Worm (Caenorhabditis elegans): ENCODE data around the gene rab-6.2.

The rab-6.2 gene

DNA sequence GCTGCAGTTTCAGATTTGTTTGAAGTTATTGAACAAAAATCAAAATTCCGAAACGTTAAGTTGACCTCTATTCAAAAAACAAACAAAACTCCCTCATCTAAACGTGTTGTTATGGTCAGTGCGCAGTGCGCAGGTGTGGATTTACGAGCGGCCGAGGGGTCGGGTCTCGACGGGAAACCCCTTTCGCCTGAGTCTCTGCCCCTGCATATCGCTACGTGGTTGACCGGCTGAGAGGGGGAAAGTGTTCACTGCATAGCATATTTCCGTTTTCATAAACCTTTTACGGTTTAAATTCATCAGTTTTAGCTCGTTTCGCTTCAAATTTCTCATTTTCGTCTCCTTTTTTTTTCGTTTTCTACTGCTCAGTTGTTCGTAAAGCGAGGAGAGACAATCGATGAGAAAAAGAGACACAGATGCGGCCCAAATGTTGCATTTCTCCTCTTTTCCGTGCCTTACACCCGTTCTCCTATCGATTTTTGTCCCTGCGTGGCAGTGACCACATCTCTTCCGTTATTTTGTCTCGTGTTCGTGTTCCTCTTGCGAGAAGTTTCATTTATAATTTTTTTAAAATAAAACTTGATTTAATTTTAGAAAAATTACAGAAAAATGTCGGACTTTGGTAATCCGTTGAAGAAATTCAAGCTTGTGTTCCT is at the start of gene rab-6.2:
Gene rab-6.2, plus strand, starts transcription at position 603 of the 653 bp plus-strand sequence.
- TF ChIP-seq tra-4 (tag; optimal IDR thresholded peaks at IDR 0.05) = no peak
- TF ChIP-seq hmg-4 (GFP tag; optimal IDR thresholded peaks at IDR 0.05) = peak; percentile 58

DNA sequence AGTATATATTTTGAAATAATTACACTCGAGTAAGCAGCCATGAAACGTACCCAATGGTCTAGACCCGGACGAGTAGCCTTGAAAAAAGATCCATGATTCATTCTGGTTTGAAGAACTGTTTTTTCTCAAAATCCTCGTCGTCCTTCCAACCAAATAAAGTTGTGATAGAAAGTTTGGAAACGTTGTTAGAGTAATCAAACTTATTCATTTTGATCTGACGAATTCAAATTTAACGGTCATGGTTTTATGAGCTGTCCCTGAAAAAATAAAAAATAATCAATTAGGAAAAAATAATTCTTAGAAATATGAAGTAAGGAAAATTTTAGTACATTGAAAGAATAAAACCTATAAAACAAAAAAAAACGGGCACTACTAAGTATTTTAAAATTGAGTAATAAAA is 45.6 kb upstream of the rab-6.2 start, which contains the start of gene B0302.4:
Gene B0302.4, minus strand, starts transcription at position 101 of the 400 bp plus-strand sequence.
- TF ChIP-seq scrt-1 (GFP tag; IDR thresholded peaks at IDR 0.05) (no peak), ets-7 (tag; optimal IDR thresholded peaks at IDR 0.05) (no peak), hmg-4 (GFP tag; optimal IDR thresholded peaks at IDR 0.05) (no peak)

DNA sequence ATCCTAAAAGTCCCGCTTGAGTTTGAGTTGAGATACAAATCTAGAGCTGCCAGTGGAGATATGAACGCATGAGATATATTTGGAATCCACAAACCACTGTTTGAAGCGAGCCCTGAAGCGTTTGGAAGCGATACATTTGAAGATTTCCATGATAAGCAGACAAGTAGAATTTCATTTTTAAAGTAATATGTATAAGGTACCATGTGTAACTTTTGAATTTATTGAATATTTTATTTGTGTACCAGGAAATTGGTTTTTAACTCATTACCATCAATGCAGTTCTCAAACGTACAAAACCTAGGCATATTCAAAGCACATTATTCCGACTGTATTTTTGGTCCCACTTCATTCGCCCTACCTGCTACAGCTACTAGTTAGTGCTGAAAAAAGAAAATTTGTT is 44.0 kb upstream of the rab-6.2 start, which contains the start of gene B0302.2:
Gene B0302.2, plus strand, starts transcription at position 301 of the 400 bp plus-strand sequence.
- TF ChIP-seq sea-1 (GFP tag; conservative IDR thresholded peaks at IDR 0.05) (no peak), scrt-1 (GFP tag; IDR thresholded peaks at IDR 0.05) (no peak), flt-1 (GFP tag; IDR thresholded peaks at IDR 0.05) (no peak), pes-1 (GFP tag; IDR thresholded peaks at IDR 0.05) (no peak), B0310.2 (tag; optimal IDR thresholded peaks at IDR 0.05) (no peak), tra-4 (tag; optimal IDR thresholded peaks at IDR 0.05) (no peak), ceh-13 (GFP tag; optimal IDR thresholded peaks at IDR 0.05) (no peak), aly-1 (tag; optimal IDR thresholded peaks at IDR 0.05) (no peak)

DNA sequence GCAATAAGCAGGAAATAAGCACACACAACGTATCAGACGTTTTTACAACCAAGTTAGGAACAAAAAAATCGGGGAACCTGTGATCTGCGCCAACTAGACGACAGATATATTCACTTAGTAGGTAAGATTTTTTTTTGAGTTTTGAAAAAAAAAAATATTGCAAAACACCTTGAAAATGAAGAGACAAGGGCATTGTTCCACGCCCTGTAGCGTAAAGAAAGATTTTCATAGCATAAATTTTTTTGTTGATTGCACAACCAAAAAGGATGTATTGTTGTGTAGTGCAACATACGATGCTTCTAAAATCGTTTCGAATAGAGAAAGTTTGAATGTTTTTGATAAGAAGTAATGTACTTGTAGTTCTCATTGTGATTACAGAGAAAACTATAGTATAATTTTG is 42.1 kb upstream of the rab-6.2 start:
- TF ChIP-seq hmg-4 (GFP tag; optimal IDR thresholded peaks at IDR 0.05) (no peak), flt-1 (GFP tag; IDR thresholded peaks at IDR 0.05) (no peak), hmbx-1 (tag; optimal IDR thresholded peaks at IDR 0.05) (no peak), pes-1 (GFP tag; IDR thresholded peaks at IDR 0.05) (no peak), sea-1 (GFP tag; conservative IDR thresholded peaks at IDR 0.05) (no peak), tra-4 (tag; optimal IDR thresholded peaks at IDR 0.05) (no peak), ets-7 (tag; optimal IDR thresholded peaks at IDR 0.05) (no peak), tbx-37 (GFP tag; conservative IDR thresholded peaks at IDR 0.05) (no peak), ceh-13 (GFP tag; optimal IDR thresholded peaks at IDR 0.05) (no peak), tbx-11 (GFP tag; IDR thresholded peaks at IDR 0.05) (no peak), hnd-1 (tag; optimal IDR thresholded peaks at IDR 0.05) (no peak)

DNA sequence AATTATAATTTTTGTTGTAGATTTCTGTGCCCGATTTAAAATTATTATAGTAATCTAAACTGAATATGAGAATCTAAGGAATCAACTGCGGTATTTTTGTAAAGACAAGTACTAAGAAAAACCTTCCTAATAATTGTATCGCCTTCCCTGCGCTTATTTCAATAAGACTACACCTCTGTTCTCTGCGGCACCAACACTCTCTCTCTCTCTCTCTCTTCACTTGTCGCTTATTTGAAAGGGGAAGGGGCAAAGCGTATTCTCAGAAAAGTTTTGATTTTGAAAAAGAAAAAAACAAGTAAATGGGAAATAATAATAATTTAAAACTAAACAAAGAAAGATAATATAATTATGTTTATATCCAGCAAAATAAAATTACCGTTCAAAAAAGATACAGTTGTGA is 41.1 kb upstream of the rab-6.2 start:
- TF ChIP-seq ceh-36 (tag; optimal IDR thresholded peaks at IDR 0.05) (no peak), ets-7 (tag; optimal IDR thresholded peaks at IDR 0.05) (no peak), F13C5.2 (tag; optimal IDR thresholded peaks at IDR 0.05) (peak; percentile 77), hmbx-1 (tag; optimal IDR thresholded peaks at IDR 0.05) (no peak), sea-1 (GFP tag; conservative IDR thresholded peaks at IDR 0.05) (no peak), ama-1 (optimal IDR thresholded peaks at IDR 0.05) (no peak), hmg-4 (GFP tag; optimal IDR thresholded peaks at IDR 0.05) (peak; percentile 6), pes-1 (GFP tag; IDR thresholded peaks at IDR 0.05) (peak; percentile 66; the same call in 1 of the 2 replicates), tbx-11 (GFP tag; IDR thresholded peaks at IDR 0.05) (no peak), ceh-13 (GFP tag; optimal IDR thresholded peaks at IDR 0.05) (no peak), tbx-37 (GFP tag; conservative IDR thresholded peaks at IDR 0.05) (peak; percentile 47; the same call in 1 of the 2 replicates), flt-1 (GFP tag; IDR thresholded peaks at IDR 0.05) (peak; percentile 65; the same call in 1 of the 2 replicates)

DNA sequence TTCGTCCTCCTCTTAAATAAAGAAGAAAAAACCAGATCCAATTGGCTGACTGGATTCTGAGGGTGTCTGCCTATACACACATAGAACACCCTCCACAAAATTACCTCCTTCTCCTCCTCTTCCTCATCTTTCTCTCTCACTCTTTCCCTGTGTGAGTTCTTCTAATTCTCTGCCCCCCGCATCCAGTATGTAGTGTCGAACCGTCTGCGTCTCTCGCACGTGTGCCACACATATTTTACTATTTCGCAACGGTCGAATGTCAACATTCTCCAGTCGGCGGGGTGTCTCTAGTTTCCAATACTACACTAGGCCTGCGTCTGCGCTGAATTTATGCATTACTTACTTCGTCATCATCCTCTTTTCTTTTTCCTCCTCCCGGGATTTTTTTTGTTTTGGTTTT is 37.9 kb upstream of the rab-6.2 start:
- TF ChIP-seq F13C5.2 (tag; optimal IDR thresholded peaks at IDR 0.05) (peak; percentile 37), ceh-13 (GFP tag; optimal IDR thresholded peaks at IDR 0.05) (no peak), hmg-4 (GFP tag; optimal IDR thresholded peaks at IDR 0.05) (peak; percentile 67), aly-1 (tag; optimal IDR thresholded peaks at IDR 0.05) (peak; percentile 33), ama-1 (optimal IDR thresholded peaks at IDR 0.05) (no peak), scrt-1 (GFP tag; IDR thresholded peaks at IDR 0.05) (no peak), ceh-36 (tag; optimal IDR thresholded peaks at IDR 0.05) (no peak), tbx-37 (GFP tag; conservative IDR thresholded peaks at IDR 0.05) (no peak), sea-1 (GFP tag; conservative IDR thresholded peaks at IDR 0.05) (no peak)

DNA sequence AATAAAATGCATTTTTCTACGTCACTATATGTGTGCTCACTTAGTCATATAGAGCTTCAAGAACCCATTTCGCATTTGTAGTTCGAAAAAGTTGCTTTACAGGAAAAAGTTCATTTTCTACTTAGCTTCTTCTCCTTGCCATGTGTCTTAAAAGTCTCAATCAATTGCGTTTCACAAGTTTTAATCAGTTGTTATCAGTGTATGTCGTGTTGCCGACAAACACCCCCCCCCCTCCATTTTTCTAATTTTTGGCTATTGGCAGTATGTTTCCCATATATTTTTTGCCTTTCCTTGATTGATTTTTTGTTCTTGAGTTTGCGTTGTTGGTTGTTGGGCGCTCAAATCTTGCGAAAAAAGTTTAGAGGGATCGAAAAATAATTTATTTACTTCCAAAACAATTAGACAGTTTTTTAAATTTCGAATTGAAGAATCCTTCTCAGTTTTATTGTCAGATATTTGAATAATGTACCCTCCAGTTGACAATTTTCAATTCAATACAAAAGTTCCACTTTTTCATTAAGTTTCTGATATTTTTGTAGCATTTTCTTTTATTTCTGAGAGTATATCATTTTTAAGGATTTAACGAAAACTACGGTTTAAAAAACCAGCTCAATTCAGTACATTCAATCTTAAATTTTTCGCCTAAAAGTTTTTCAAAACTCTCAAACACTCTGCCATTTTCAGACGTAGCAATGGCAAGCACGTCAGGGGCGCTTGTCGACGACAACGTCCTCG is 36.4 kb upstream of the rab-6.2 start, which contains the start of gene sid-3:
Gene sid-3, plus strand, starts transcription at position 685 of the 735 bp plus-strand sequence.
- TF ChIP-seq tbx-37 (GFP tag; conservative IDR thresholded peaks at IDR 0.05) (no peak), flt-1 (GFP tag; IDR thresholded peaks at IDR 0.05) (no peak)

DNA sequence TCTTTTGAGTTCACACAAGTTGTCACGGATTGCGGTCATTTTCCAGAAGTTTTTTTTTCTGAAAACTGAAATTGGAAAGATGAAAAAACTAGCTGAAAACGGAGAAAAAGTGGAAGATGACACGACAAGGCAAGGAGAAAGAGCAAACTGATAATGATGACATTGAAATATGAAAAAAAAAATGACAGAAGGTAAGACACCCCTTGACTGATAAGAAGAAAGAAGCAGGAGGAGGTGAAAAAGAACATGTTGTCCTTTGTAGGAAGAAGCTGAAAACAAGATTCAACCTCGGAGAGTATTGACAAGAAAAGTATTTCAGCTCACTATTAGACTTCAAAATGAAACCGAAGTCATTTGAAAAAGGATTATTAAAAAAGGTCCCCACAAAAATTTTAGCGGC is 27.2 kb upstream of the rab-6.2 start, which contains the start of gene B0302.5:
Gene B0302.5, minus strand, starts transcription at position 58 of the 400 bp plus-strand sequence.
- TF ChIP-seq tbx-11 (GFP tag; IDR thresholded peaks at IDR 0.05) (no peak), F13C5.2 (tag; optimal IDR thresholded peaks at IDR 0.05) (no peak), hmg-4 (GFP tag; optimal IDR thresholded peaks at IDR 0.05) (no peak), flt-1 (GFP tag; IDR thresholded peaks at IDR 0.05) (no peak)

Data from whole organism, early embryonic.